Fruit fly (Drosophila melanogaster) whole organism, embryonic: ENCODE measurements around the gene CG7101.

Experiments used
- Adf1 ChIP-seq: fragments of 200-800 bp; sonication (Bioruptor generic); IDR thresholded peaks from 2 replicates; pipeline ENCODE4 v1.3.6; 2022; ENCODE audit warnings: missing biosample characterization, missing genetic modification characterization
- CG10543 ChIP-seq: fragments of 200-800 bp; sonication (Bioruptor generic); optimal IDR thresholded peaks from 3 replicates; lab custom pipeline; 2017; ENCODE audit warnings: missing biosample characterization, mild to moderate bottlenecking, missing genetic modification characterization, moderate library complexity
- CG10565 ChIP-seq: fragments of 200-800 bp; sonication (Bioruptor generic); optimal IDR thresholded peaks from 3 replicates; lab custom pipeline; 2016; ENCODE audit warnings: missing biosample characterization, mild to moderate bottlenecking, missing genetic modification characterization
- CG12155 ChIP-seq: fragments of 200-800 bp; sonication (Bioruptor generic); optimal IDR thresholded peaks from 3 replicates; lab custom pipeline; 2016; ENCODE audit warnings: missing biosample characterization, missing genetic modification characterization
- CG14441 ChIP-seq: fragments of 200-800 bp; sonication (Bioruptor generic); IDR thresholded peaks from 2 replicates; pipeline ENCODE4 v1.3.6; 2022; ENCODE audit warnings: missing biosample characterization, missing genetic modification characterization
- CG14667 ChIP-seq: fragments of 200-800 bp; sonication (Bioruptor generic); IDR thresholded peaks from 2 replicates; pipeline ENCODE4 v1.3.6; 2022; ENCODE audit warnings: missing biosample characterization, missing genetic modification characterization
- CG17568 ChIP-seq: fragments of 200-800 bp; sonication (Bioruptor generic); optimal IDR thresholded peaks from 2 replicates; lab custom pipeline; 2018; ENCODE audit warnings: missing biosample characterization, mild to moderate bottlenecking, missing genetic modification characterization, moderate library complexity
- CG2199 ChIP-seq: fragments of 200-800 bp; sonication (Bioruptor generic); IDR thresholded peaks from 3 replicates; pipeline ENCODE4 v1.3.6; 2022; ENCODE audit warnings: missing biosample characterization, missing genetic modification characterization
- CG2202 ChIP-seq: fragments of 200-800 bp; sonication (Bioruptor generic); optimal IDR thresholded peaks from 2 replicates; lab custom pipeline; 2018; ENCODE audit warnings: missing biosample characterization, mild to moderate bottlenecking, missing genetic modification characterization
- CG33557 ChIP-seq: fragments of 200-800 bp; sonication (Bioruptor generic); optimal IDR thresholded peaks from 2 replicates; lab custom pipeline; 2019; ENCODE audit warnings: missing biosample characterization, mild to moderate bottlenecking, missing genetic modification characterization, moderate library complexity
- CG8290 ChIP-seq, 3 experiments: fragments of 200-800 bp; sonication (Bioruptor generic); optimal IDR thresholded peaks; 2 replicates each; lab custom pipeline; 2016 to 2019; ENCODE audit warnings: missing biosample characterization in 3 of 3, missing genetic modification characterization in 3 of 3, mild to moderate bottlenecking in 2 of 3, moderate library complexity in 1 of 3
- CG9876 ChIP-seq: fragments of 200-800 bp; sonication (Bioruptor generic); optimal IDR thresholded peaks from 2 replicates; lab custom pipeline; 2016; ENCODE audit warnings: missing biosample characterization, missing genetic modification characterization
- CTCF ChIP-seq: fragments of 200-800 bp; sonication (Bioruptor generic); optimal IDR thresholded peaks from 2 replicates; lab custom pipeline; 2017; ENCODE audit warnings: missing biosample characterization, mild to moderate bottlenecking, missing genetic modification characterization, moderate library complexity
- D19A ChIP-seq: fragments of 200-800 bp; optimal IDR thresholded peaks from 3 replicates; lab custom pipeline; 2019; ENCODE audit warnings: missing biosample characterization, mild to moderate bottlenecking, missing genetic modification characterization, moderate library complexity
- Deaf1 ChIP-seq: fragments of 200-800 bp; optimal IDR thresholded peaks from 3 replicates; lab custom pipeline; 2019; ENCODE audit warnings: missing biosample characterization, mild to moderate bottlenecking, missing genetic modification characterization, moderate library complexity
- Dref ChIP-seq: fragments of 200-800 bp; sonication (Bioruptor generic); IDR thresholded peaks from 2 replicates; pipeline ENCODE4 v1.3.6; 2022; ENCODE audit warnings: missing biosample characterization, missing genetic modification characterization
- Eip74EF ChIP-seq, 2 experiments: fragments of 200-800 bp in 1 of 2; fragments of >200 bp in 1 of 2; sonication (Bioruptor generic) in 1 of 2; optimal IDR thresholded peaks; 2 replicates each; lab custom pipeline; 2017 to 2019; ENCODE audit warnings: missing biosample characterization in 2 of 2, missing genetic modification characterization in 2 of 2, mild to moderate bottlenecking in 1 of 2, moderate library complexity in 1 of 2
- Elba2 ChIP-seq: fragments of 200-800 bp; sonication (Bioruptor generic); optimal IDR thresholded peaks from 3 replicates; lab custom pipeline; 2016; ENCODE audit warnings: missing biosample characterization, missing genetic modification characterization
- Hey ChIP-seq: fragments of 200-800 bp; sonication (Bioruptor generic); optimal IDR thresholded peaks from 3 replicates; lab custom pipeline; 2018; ENCODE audit warnings: missing biosample characterization, mild to moderate bottlenecking, missing genetic modification characterization
- NC2β ChIP-seq: fragments of 200-800 bp; sonication (Bioruptor generic); optimal IDR thresholded peaks from 2 replicates; lab custom pipeline; 2016; ENCODE audit warnings: missing biosample characterization, missing genetic modification characterization
- Nf-YC ChIP-seq: fragments of 200-800 bp; optimal IDR thresholded peaks from 3 replicates; lab custom pipeline; 2019; ENCODE audit warnings: missing biosample characterization, mild to moderate bottlenecking, missing genetic modification characterization, moderate library complexity
- Oaz ChIP-seq: fragments of 200-800 bp; sonication (Bioruptor generic); IDR thresholded peaks from 2 replicates; pipeline ENCODE4 v1.3.6; 2022; ENCODE audit warnings: missing biosample characterization, missing genetic modification characterization
- Pdp1 ChIP-seq, 2 experiments: fragments of 200-800 bp; sonication (Bioruptor generic); optimal IDR thresholded peaks; 3 replicates each; lab custom pipeline; 2016; ENCODE audit warnings: missing biosample characterization in 2 of 2, missing genetic modification characterization in 2 of 2, mild to moderate bottlenecking in 1 of 2, moderate library complexity in 1 of 2
- Trl ChIP-seq, 3 experiments: fragments of >200 bp in 2 of 3; fragments of 200-800 bp in 1 of 3; sonication (Bioruptor generic) in 1 of 3; optimal IDR thresholded peaks; 2 replicates in 1 of 3; 3 replicates in 2 of 3; lab custom pipeline; 2016 to 2017; ENCODE audit warnings: missing biosample characterization in 1 of 3, missing genetic modification characterization in 1 of 3
- ab ChIP-seq: fragments of 200-800 bp; sonication (Bioruptor generic); optimal IDR thresholded peaks from 2 replicates; lab custom pipeline; 2016; ENCODE audit warnings: missing biosample characterization, missing genetic modification characterization
- abd-A ChIP-seq: fragments of 200-800 bp; sonication (Bioruptor generic); optimal IDR thresholded peaks from 3 replicates; lab custom pipeline; 2019; ENCODE audit warnings: missing biosample characterization, mild to moderate bottlenecking, missing genetic modification characterization, moderate library complexity
- ara ChIP-seq: fragments of 200-800 bp; sonication (Bioruptor generic); IDR thresholded peaks from 2 replicates; pipeline ENCODE4 v1.3.6; 2022; ENCODE audit warnings: missing biosample characterization, missing genetic modification characterization
- crp ChIP-seq, 2 experiments: fragments of 200-800 bp; sonication (Bioruptor generic); optimal IDR thresholded peaks; 2 replicates in 1 of 2; 3 replicates in 1 of 2; lab custom pipeline; 2017; ENCODE audit warnings: missing biosample characterization in 2 of 2, missing genetic modification characterization in 2 of 2, mild to moderate bottlenecking in 1 of 2, moderate library complexity in 1 of 2
- dati ChIP-seq: fragments of 200-800 bp; sonication (Bioruptor generic); IDR thresholded peaks from 2 replicates; pipeline ENCODE4 v1.3.6; 2022; ENCODE audit warnings: missing biosample characterization, missing genetic modification characterization
- ewg ChIP-seq: fragments of 200-800 bp; sonication (Bioruptor generic); optimal IDR thresholded peaks from 3 replicates; lab custom pipeline; 2017; ENCODE audit warnings: mild to moderate bottlenecking, missing biosample characterization, missing genetic modification reagents, missing genetic modification characterization
- ftz-f1 ChIP-seq: fragments of 200-800 bp; sonication (Bioruptor generic); optimal IDR thresholded peaks from 2 replicates; lab custom pipeline; 2016; ENCODE audit warnings: missing biosample characterization, missing genetic modification characterization
- gro ChIP-seq: fragments of 200-800 bp; sonication (Bioruptor generic); optimal IDR thresholded peaks from 2 replicates; lab custom pipeline; 2016; ENCODE audit warnings: missing biosample characterization, missing genetic modification characterization
- her ChIP-seq: fragments of 200-800 bp; sonication (Bioruptor generic); optimal IDR thresholded peaks from 2 replicates; lab custom pipeline; 2016; ENCODE audit warnings: missing biosample characterization, missing genetic modification characterization
- nerfin-1 ChIP-seq: fragments of 200-800 bp; sonication (Bioruptor generic); optimal IDR thresholded peaks from 3 replicates; lab custom pipeline; 2019; ENCODE audit warnings: missing biosample characterization, mild to moderate bottlenecking, missing genetic modification characterization, moderate library complexity
- pan ChIP-seq, 4 experiments: fragments of >200 bp in 3 of 4; fragments of 200-800 bp in 1 of 4; sonication (Bioruptor generic) in 1 of 4; optimal IDR thresholded peaks in 3 of 4; IDR thresholded peaks in 1 of 4; 2 replicates each; pipeline versions ENCODE4 v1.3.6 to Lab custom; 2017 to 2022; ENCODE audit warnings: missing biosample characterization in 2 of 4, missing genetic modification characterization in 2 of 4, mixed read lengths in 1 of 4
- peb ChIP-seq: fragments of 200-800 bp; sonication (Bioruptor generic); IDR thresholded peaks from 2 replicates; pipeline ENCODE4 v1.3.6; 2022; ENCODE audit warnings: missing biosample characterization, missing genetic modification characterization
- pfk ChIP-seq: fragments of 200-800 bp; sonication (Bioruptor generic); optimal IDR thresholded peaks from 2 replicates; lab custom pipeline; 2018; ENCODE audit warnings: missing biosample characterization, mild to moderate bottlenecking, missing genetic modification characterization, moderate library complexity
- pita ChIP-seq: fragments of 200-800 bp; sonication (Bioruptor generic); optimal IDR thresholded peaks from 2 replicates; lab custom pipeline; 2017; ENCODE audit warnings: missing biosample characterization, mild to moderate bottlenecking, missing genetic modification characterization
- pros ChIP-seq: fragments of 200-800 bp; sonication (Bioruptor generic); optimal IDR thresholded peaks from 3 replicates; lab custom pipeline; 2019; ENCODE audit warnings: missing biosample characterization, mild to moderate bottlenecking, missing genetic modification characterization, moderate library complexity
- pzg ChIP-seq: fragments of 200-800 bp; sonication (Bioruptor generic); optimal IDR thresholded peaks from 3 replicates; lab custom pipeline; 2018; ENCODE audit warnings: missing biosample characterization, mild to moderate bottlenecking, missing genetic modification characterization, moderate library complexity
- sens ChIP-seq: fragments of 200-800 bp; sonication (Bioruptor generic); peaks from one replicate; lab custom pipeline; 2016; ENCODE audit warnings: missing biosample characterization, missing genetic modification characterization
- stwl ChIP-seq: fragments of 200-800 bp; sonication (Bioruptor generic); optimal IDR thresholded peaks from 3 replicates; lab custom pipeline; 2018; ENCODE audit warnings: missing biosample characterization, mild to moderate bottlenecking, missing genetic modification characterization, moderate library complexity
- tio ChIP-seq: fragments of 200-800 bp; sonication (Bioruptor generic); optimal IDR thresholded peaks from 2 replicates; lab custom pipeline; 2017; ENCODE audit warnings: missing biosample characterization, missing genetic modification characterization, inconsistent platforms
- unpg ChIP-seq: fragments of 200-800 bp; sonication (Bioruptor generic); optimal IDR thresholded peaks from 3 replicates; lab custom pipeline; 2018; ENCODE audit warnings: missing biosample characterization, mild to moderate bottlenecking, missing genetic modification characterization, moderate library complexity
- wdn ChIP-seq: fragments of 200-800 bp; sonication (Bioruptor generic); IDR thresholded peaks from 2 replicates; pipeline ENCODE4 v1.3.6; 2022; ENCODE audit warnings: missing biosample characterization, missing genetic modification characterization

Gene CG7101

DNA sequence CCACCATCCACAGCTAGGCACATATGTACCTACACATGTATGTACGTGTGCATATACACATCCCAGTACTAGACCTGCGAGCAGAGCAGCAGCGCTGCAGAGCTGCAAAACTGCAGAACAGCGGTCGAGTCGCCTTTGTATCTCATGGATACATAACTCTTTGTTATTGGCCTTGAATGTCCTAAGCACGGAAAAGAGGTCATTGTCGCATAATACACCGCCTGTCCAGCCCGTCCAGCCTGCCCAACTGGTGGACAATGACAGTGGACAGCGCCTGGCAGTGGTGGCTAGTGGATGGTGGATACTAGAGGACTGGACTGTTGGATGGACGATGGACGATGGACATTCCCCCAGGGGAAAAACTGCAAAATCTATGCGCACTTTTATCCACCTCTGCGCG, 29.1 kb upstream of the CG7101 start:
- TF ChIP-seq wdn (GFP tag; lab: Robert Waterston, UW) (no peak), CG17568 (no peak), Nf-YC (tag; lab: Kevin White, UChicago) (no peak), pros (GFP tag; lab: Kevin White, UChicago) (no peak), CG33557 (GFP tag; lab: Kevin White, UChicago) (no peak), her (GFP tag; lab: Kevin White, UChicago) (no peak), CG10565 (GFP tag; lab: Kevin White, UChicago) (no peak), Dref (GFP tag; lab: Robert Waterston, UW) (no peak), ftz-f1 (GFP tag; lab: Kevin White, UChicago) (no peak), dati (GFP tag; lab: Robert Waterston, UW) (no peak), CG10543 (GFP tag; lab: Kevin White, UChicago) (no peak), peb (GFP tag; lab: Robert Waterston, UW) (no peak), CG9876 (GFP tag; lab: Kevin White, UChicago) (no peak), Hey (tag; lab: Kevin White, UChicago) (no peak), D19A (no peak), NC2β (GFP tag; lab: Kevin White, UChicago) (no peak), unpg (no peak)

- TF ChIP-seq sens (GFP tag; lab: Kevin White, UChicago) = peak; percentile 21
- TF ChIP-seq stwl (tag; lab: Kevin White, UChicago) = peak; percentile 0
- peak; percentile 66 for TF ChIP-seq CG8290 (GFP tag; optimal IDR thresholded peaks at IDR 0.05; lab: Kevin White, UChicago)
- TF ChIP-seq CG8290 (tag; optimal IDR thresholded peaks at IDR 0.05; lab: Kevin White, UChicago) = no peak
- peak in 1 of 2 experiments; percentile 58 for TF ChIP-seq Pdp1 (GFP tag; optimal IDR thresholded peaks at IDR 0.05; lab: Kevin White, UChicago)
- no peak for TF ChIP-seq Oaz (GFP tag; lab: Robert Waterston, UW)
- TF ChIP-seq CTCF (GFP tag; lab: Kevin White, UChicago) = peak; percentile 56
- peak; percentile 14 for TF ChIP-seq Elba2 (GFP tag; lab: Kevin White, UChicago)
- TF ChIP-seq CG2199 (GFP tag; lab: Robert Waterston, UW) = 0 out of 3 replicates have a peak, but pooled peaks have one; percentile 42
- 0 out of 2 replicates have a peak, but pooled peaks have one; percentile 17 for TF ChIP-seq ara (GFP tag; lab: Robert Waterston, UW)
- peak; percentile 35 for TF ChIP-seq pita (GFP tag; lab: Kevin White, UChicago)
- no peak for TF ChIP-seq CG2202 (tag; lab: Kevin White, UChicago)
Observed at dm6 chrX:18805036-18805435, 25.4 kb upstream of the CG7101 start.

DNA sequence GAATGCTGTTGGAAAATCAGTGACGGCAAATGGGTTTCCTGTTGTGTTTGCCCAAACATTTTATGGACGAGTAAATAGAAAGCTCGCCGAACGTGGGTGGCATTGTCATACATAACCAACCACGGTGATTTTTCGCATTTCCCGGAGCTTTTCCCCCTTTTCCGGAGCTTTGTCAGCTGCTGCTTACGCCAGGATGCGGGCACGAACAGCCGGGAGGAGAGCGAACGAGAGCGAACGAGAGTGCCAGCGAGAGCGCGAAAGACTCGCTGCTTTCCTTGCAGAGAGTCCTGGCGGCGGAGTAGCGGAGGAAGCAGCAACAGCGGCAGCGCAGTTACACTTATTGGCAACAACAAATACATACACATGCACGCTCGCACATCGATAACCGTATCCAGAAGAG, 24.0 kb upstream of the CG7101 start, which contains the start of gene CG7058:
Gene CG7058, plus strand, starts transcription at position 330 of the 400 bp plus-strand sequence.
- no peak for TF ChIP-seq tio (GFP tag; lab: Kevin White, UChicago)
- no peak for TF ChIP-seq CG14441 (GFP tag; lab: Robert Waterston, UW)
- no peak for TF ChIP-seq pfk (GFP tag; lab: Kevin White, UChicago)
- TF ChIP-seq CG14667 (GFP tag; lab: Robert Waterston, UW) = no peak
- peak; percentile 30; the same call in 1 of the 2 replicates for TF ChIP-seq Adf1
- peak; percentile 57 for TF ChIP-seq Deaf1 (tag; lab: Kevin White, UChicago)
- peak; percentile 34 for TF ChIP-seq ewg (GFP tag; lab: Kevin White, UChicago)
- TF ChIP-seq Eip74EF (GFP tag; optimal IDR thresholded peaks at IDR 0.05; lab: Kevin White, UChicago) = no peak
- TF ChIP-seq crp (GFP tag; optimal IDR thresholded peaks at IDR 0.05; lab: Kevin White, UChicago) = peak in 1 of 2 experiments; percentile 37
- TF ChIP-seq Elba2 (GFP tag; lab: Kevin White, UChicago) = peak; percentile 23
- no peak for TF ChIP-seq ab (GFP tag; lab: Kevin White, UChicago)
- TF ChIP-seq CG12155 = peak; percentile 90
- TF ChIP-seq pzg (GFP tag; lab: Kevin White, UChicago) = peak; percentile 8
- TF ChIP-seq pan (optimal IDR thresholded peaks at IDR 0.05; lab: Kevin White, UChicago) = no peak
- no peak for TF ChIP-seq pan (GFP tag; optimal IDR thresholded peaks at IDR 0.05 in 1 of 2, IDR thresholded peaks at IDR 0.05 in 1 of 2)
- TF ChIP-seq abd-A (tag; lab: Kevin White, UChicago) = peak; percentile 0
- peak in 1 of 2 experiments; percentile 22 for TF ChIP-seq Trl (optimal IDR thresholded peaks at IDR 0.05; lab: Kevin White, UChicago)
- no peak for TF ChIP-seq Trl (GFP tag; optimal IDR thresholded peaks at IDR 0.05; lab: Kevin White, UChicago)
- peak; percentile 2 for TF ChIP-seq nerfin-1 (tag; lab: Kevin White, UChicago)
- no peak for TF ChIP-seq gro (GFP tag; lab: Kevin White, UChicago)
